Worm (Caenorhabditis elegans): ENCODE measurements around the gene sulp-3.

DNA sequence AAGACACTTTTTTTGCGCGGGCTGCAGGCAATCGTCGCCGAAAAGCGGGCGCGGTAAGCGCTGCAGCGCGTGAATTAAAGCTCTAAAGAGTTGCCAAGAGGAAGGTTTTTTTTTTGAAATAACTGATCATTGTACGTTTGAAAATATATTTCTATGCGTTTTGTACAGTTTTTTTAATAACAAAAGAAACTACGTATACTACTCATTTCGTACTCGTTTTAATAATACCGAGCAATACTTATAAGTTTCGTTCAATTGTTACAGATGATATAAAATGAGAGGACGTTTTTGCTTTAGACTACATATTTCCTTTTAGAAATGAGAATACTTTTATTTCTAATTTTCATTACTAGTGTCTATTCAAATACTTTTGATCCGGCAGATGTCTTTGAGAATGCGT is 36.3 kb downstream of the sulp-3 start, which contains the start of gene nep-15:
- TF ChIP-seq ZK546.5 (tag; optimal IDR thresholded peaks at IDR 0.05) (no peak), nhr-6 (tag; optimal IDR thresholded peaks at IDR 0.05) (no peak), F26F4.8 (GFP tag; conservative IDR thresholded peaks at IDR 0.05) (no peak), fos-1 (tag; optimal IDR thresholded peaks at IDR 0.05) (no peak), unc-39 (tag; optimal IDR thresholded peaks at IDR 0.05) (no peak), aha-1 (tag) (no peak), lsy-2 (tag; optimal IDR thresholded peaks at IDR 0.05) (no peak)
